Fruit fly (Drosophila melanogaster): ENCODE measurements around the gene Cad87A.
"Not testable (repeated sequence)": the region's sequence is repeated elsewhere in the genome, so short reads cannot be mapped to it uniquely, and the experiment has no call there.

Gene Cad87A

DNA sequence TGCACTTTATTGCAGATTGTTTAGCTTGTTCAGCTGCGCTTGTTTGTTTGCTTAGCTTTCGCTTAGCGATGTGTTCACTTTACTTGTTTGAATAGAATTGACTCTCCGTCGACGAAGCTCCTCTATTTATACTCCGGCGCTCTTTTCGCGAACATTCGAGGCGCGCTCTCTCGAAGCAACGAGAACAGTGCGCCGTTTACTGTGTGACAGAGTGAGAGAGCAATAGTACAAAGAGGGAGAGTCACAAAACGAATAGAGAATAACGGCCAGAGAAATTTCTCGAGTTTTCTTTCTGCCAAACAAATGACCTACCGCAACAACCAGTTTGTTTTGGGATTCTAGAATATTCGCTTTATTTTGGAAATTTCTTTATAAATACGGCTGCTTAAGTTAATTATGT is 7.5 kb upstream of the Cad87A start, which contains the start of gene Hsp70Aa:
Gene Hsp70Aa (minus strand): TSS at position 101 of the 400 bp plus-strand sequence.
- TF ChIP-seq CG33017 (tag; optimal IDR thresholded peaks at IDR 0.05); Clk (GFP tag; optimal IDR thresholded peaks at IDR 0.05); CG5204 (GFP tag; optimal IDR thresholded peaks at IDR 0.05): not testable (repeated sequence)

- TF ChIP-seq tj (GFP tag; optimal IDR thresholded peaks at IDR 0.05): no peak
- TF ChIP-seq ovo (GFP tag; optimal IDR thresholded peaks at IDR 0.05): peak; percentile 35
- no peak for TF ChIP-seq pad (GFP tag; optimal IDR thresholded peaks at IDR 0.05)
- peak; percentile 16 for TF ChIP-seq CG5204 (GFP tag; optimal IDR thresholded peaks at IDR 0.05)
- no peak for TF ChIP-seq bab1 (GFP tag; optimal IDR thresholded peaks at IDR 0.05)
- no peak for TF ChIP-seq cnc (optimal IDR thresholded peaks at IDR 0.05)
- TF ChIP-seq Hr96 (GFP tag; optimal IDR thresholded peaks at IDR 0.05): no peak
- no peak for TF ChIP-seq CG7101 (tag; optimal IDR thresholded peaks at IDR 0.05)
- TF ChIP-seq Clk (GFP tag; optimal IDR thresholded peaks at IDR 0.05): no peak
Measured at dm6 chr3R:11949387-11950029, 579 bp upstream of the Cad87A start, which contains the start of gene CG31211. CG31211 (plus strand) TSS chr3R:11949680.

- no peak for TF ChIP-seq Crg-1 (GFP tag; optimal IDR thresholded peaks at IDR 0.05)
- no peak for TF ChIP-seq kay (GFP tag; ENCODE audit: borderline replicate concordance)
- TF ChIP-seq Clk (GFP tag; optimal IDR thresholded peaks at IDR 0.05): no peak
- TF ChIP-seq toe (GFP tag; optimal IDR thresholded peaks at IDR 0.05): no peak
- TF ChIP-seq pad (GFP tag; optimal IDR thresholded peaks at IDR 0.05): no peak
- no peak for TF ChIP-seq CG7045 (GFP tag; optimal IDR thresholded peaks at IDR 0.05)
- no peak for TF ChIP-seq Hr96 (GFP tag; optimal IDR thresholded peaks at IDR 0.05)
- no peak for TF ChIP-seq Mnt (GFP tag; optimal IDR thresholded peaks at IDR 0.05)
- no peak for TF ChIP-seq CG11617 (GFP tag; optimal IDR thresholded peaks at IDR 0.05)
- TF ChIP-seq CG12768 (GFP tag; optimal IDR thresholded peaks at IDR 0.05): no peak
- no peak for TF ChIP-seq bab1 (GFP tag; optimal IDR thresholded peaks at IDR 0.05)
Measured at dm6 chr3R:11947959-11948358, 970 bp downstream of the Cad87A start.

- TF ChIP-seq CG5204 (GFP tag; optimal IDR thresholded peaks at IDR 0.05): no peak
- TF ChIP-seq pad (GFP tag; optimal IDR thresholded peaks at IDR 0.05): peak; percentile 92
- no peak for TF ChIP-seq cic (GFP tag; optimal IDR thresholded peaks at IDR 0.05)
- TF ChIP-seq tj (GFP tag; optimal IDR thresholded peaks at IDR 0.05): peak; percentile 87
- no peak for TF ChIP-seq CG7101 (tag; optimal IDR thresholded peaks at IDR 0.05)
- no peak for TF ChIP-seq kay (GFP tag; ENCODE audit: borderline replicate concordance)
- peak; percentile 24 for TF ChIP-seq bab1 (GFP tag; optimal IDR thresholded peaks at IDR 0.05)
- TF ChIP-seq ovo (GFP tag; optimal IDR thresholded peaks at IDR 0.05): peak; percentile 93
- no peak for TF ChIP-seq CG33017 (tag; optimal IDR thresholded peaks at IDR 0.05)
Measured at dm6 chr3R:11947079-11947869, 1.7 kb downstream of the Cad87A start.

dm6 chr3R:11945450-11946317 is 3.2 kb downstream of the Cad87A start:
- no peak for TF ChIP-seq CG11617 (GFP tag; optimal IDR thresholded peaks at IDR 0.05)
- TF ChIP-seq CG7045 (GFP tag; optimal IDR thresholded peaks at IDR 0.05): no peak
- TF ChIP-seq CG7101 (tag; optimal IDR thresholded peaks at IDR 0.05): no peak
- TF ChIP-seq CG14711 (tag; optimal IDR thresholded peaks at IDR 0.05): no peak
- no peak for TF ChIP-seq Mnt (GFP tag; optimal IDR thresholded peaks at IDR 0.05)
- TF ChIP-seq Crg-1 (GFP tag; optimal IDR thresholded peaks at IDR 0.05): no peak
- no peak for TF ChIP-seq kay (GFP tag; ENCODE audit: borderline replicate concordance)
- TF ChIP-seq CG33017 (tag; optimal IDR thresholded peaks at IDR 0.05): no peak
- no peak for TF ChIP-seq Clk (GFP tag; optimal IDR thresholded peaks at IDR 0.05)
- TF ChIP-seq ovo (GFP tag; optimal IDR thresholded peaks at IDR 0.05): no peak
- no peak for TF ChIP-seq bab1 (GFP tag; optimal IDR thresholded peaks at IDR 0.05)
- no peak for TF ChIP-seq pad (GFP tag; optimal IDR thresholded peaks at IDR 0.05)

DNA sequence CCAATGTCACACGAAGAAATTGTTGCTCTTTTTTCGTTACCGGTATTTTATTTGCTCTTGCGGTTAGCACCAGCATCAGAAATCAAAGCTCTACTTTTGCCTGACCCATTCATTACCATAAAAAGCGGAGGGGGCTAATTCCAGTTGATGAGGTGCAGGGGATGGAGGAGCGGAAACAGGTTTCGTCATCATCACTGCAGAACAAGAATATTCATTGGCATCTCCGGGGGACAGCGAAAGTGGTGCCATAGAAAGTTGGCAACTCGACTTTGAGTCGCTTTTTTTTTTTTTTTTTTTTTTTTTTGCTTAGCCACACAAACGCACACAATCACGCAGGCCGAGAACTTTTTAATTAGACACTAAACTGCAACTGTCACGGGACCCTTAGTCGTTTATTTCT is 7.8 kb downstream of the Cad87A start:
- TF ChIP-seq pad (GFP tag; optimal IDR thresholded peaks at IDR 0.05): no peak
- TF ChIP-seq cic (GFP tag; optimal IDR thresholded peaks at IDR 0.05): no peak
- no peak for TF ChIP-seq CG1620 (GFP tag; optimal IDR thresholded peaks at IDR 0.05)
- no peak for TF ChIP-seq toe (GFP tag; optimal IDR thresholded peaks at IDR 0.05)
- TF ChIP-seq CG11617 (GFP tag; optimal IDR thresholded peaks at IDR 0.05): no peak
- no peak for TF ChIP-seq tj (GFP tag; optimal IDR thresholded peaks at IDR 0.05)
- TF ChIP-seq CG5204 (GFP tag; optimal IDR thresholded peaks at IDR 0.05): no peak
- no peak for TF ChIP-seq CG33017 (tag; optimal IDR thresholded peaks at IDR 0.05)
- TF ChIP-seq CG7101 (tag; optimal IDR thresholded peaks at IDR 0.05): no peak
- no peak for TF ChIP-seq cnc (optimal IDR thresholded peaks at IDR 0.05)
- TF ChIP-seq Clk (GFP tag; optimal IDR thresholded peaks at IDR 0.05): no peak
- no peak for TF ChIP-seq Hr96 (GFP tag; optimal IDR thresholded peaks at IDR 0.05)
- no peak for TF ChIP-seq Crg-1 (GFP tag; optimal IDR thresholded peaks at IDR 0.05)
- no peak for TF ChIP-seq ovo (GFP tag; optimal IDR thresholded peaks at IDR 0.05)
- no peak for TF ChIP-seq Mnt (GFP tag; optimal IDR thresholded peaks at IDR 0.05)
- TF ChIP-seq CG14711 (tag; optimal IDR thresholded peaks at IDR 0.05): no peak
- no peak for TF ChIP-seq bab1 (GFP tag; optimal IDR thresholded peaks at IDR 0.05)
- TF ChIP-seq kay (GFP tag; ENCODE audit: borderline replicate concordance): no peak

All from whole organism, adult.